Worm (Caenorhabditis elegans) whole organism, L4 larva: ENCODE results near the gene F57B1.6.

Source experiments
- F26F4.8 ChIP-seq: fragments of 200-800 bp; sonication (Bioruptor generic); conservative IDR thresholded peaks from 2 replicates; pipeline ENCODE4 v1.3.6; 2022; ENCODE audit warnings: missing genetic modification characterization, missing compliant biosample characterization
- F37D6.2 ChIP-seq: sonication (generic microtip); optimal IDR thresholded peaks from 2 replicates; lab custom pipeline; 2016; ENCODE audit warnings: mild to moderate bottlenecking, missing genetic modification characterization, missing compliant biosample characterization
- F44E2.7 ChIP-seq: fragments of 200-800 bp; sonication (Bioruptor generic); IDR thresholded peaks from 2 replicates; pipeline ENCODE4 v2.1.2; 2022; ENCODE audit warnings: missing genetic modification characterization, missing compliant biosample characterization
- R02D3.7 ChIP-seq: fragments of 150-350 bp; sonication (generic microtip); optimal IDR thresholded peaks from 3 replicates; lab custom pipeline; 2014; ENCODE audit warnings: missing biosample characterization, missing genetic modification characterization
- T20F7.1 ChIP-seq: fragments of 200-800 bp; sonication (Bioruptor generic); optimal IDR thresholded peaks from 2 replicates; lab custom pipeline; 2018; ENCODE audit warnings: mild to moderate bottlenecking, missing genetic modification characterization, missing compliant biosample characterization
- aha-1 ChIP-seq: fragments of 150-350 bp; peaks from one replicate; lab custom pipeline; 2014; ENCODE audit warnings: missing biosample characterization, missing genetic modification characterization
- ceh-62 ChIP-seq: sonication (generic microtip); optimal IDR thresholded peaks from 2 replicates; lab custom pipeline; 2017; ENCODE audit warnings: missing biosample characterization, missing genetic modification characterization
- cey-2 ChIP-seq: sonication (generic microtip); optimal IDR thresholded peaks from 3 replicates; lab custom pipeline; 2017; ENCODE audit warnings: missing genetic modification characterization, mild to moderate bottlenecking, missing compliant biosample characterization, antibody characterized with exemption, borderline replicate concordance; ENCODE audit not compliant: insufficient read depth
- ctbp-1 ChIP-seq: fragments of 200-800 bp; sonication (Bioruptor generic); IDR thresholded peaks from 2 replicates; pipeline ENCODE4 v1.3.6; 2022; ENCODE audit warnings: missing genetic modification reagents, missing genetic modification characterization, missing compliant biosample characterization
- daf-12 ChIP-seq: fragments of 150-350 bp; optimal IDR thresholded peaks from 2 replicates; lab custom pipeline; 2014; ENCODE audit warnings: missing biosample characterization, missing genetic modification reagents, missing genetic modification characterization
- daf-16 ChIP-seq, 3 experiments: sonication (generic microtip); optimal IDR thresholded peaks; 2 replicates each; lab custom pipeline; 2016 to 2017; ENCODE audit warnings: missing genetic modification characterization in 3 of 3, missing genetic modification reagents in 3 of 3, mild to moderate bottlenecking in 2 of 3, missing compliant biosample characterization in 2 of 3, missing biosample characterization in 1 of 3, moderate library complexity in 1 of 3
- daf-19 ChIP-seq: fragments of 200-800 bp; sonication (Bioruptor generic); conservative IDR thresholded peaks from 2 replicates; pipeline ENCODE4 v1.3.6; 2022; ENCODE audit warnings: missing genetic modification characterization, missing compliant biosample characterization
- daf-8 ChIP-seq: fragments of 200-800 bp; sonication (Bioruptor generic); IDR thresholded peaks from 2 replicates; pipeline ENCODE4 v1.3.6; 2022; ENCODE audit warnings: missing genetic modification characterization, missing compliant biosample characterization
- dmd-6 ChIP-seq: fragments of 200-800 bp; sonication (Bioruptor generic); IDR thresholded peaks from 2 replicates; pipeline ENCODE4 v1.3.6; 2022; ENCODE audit warnings: missing genetic modification reagents, missing genetic modification characterization, missing compliant biosample characterization
- dmd-8 ChIP-seq: fragments of 200-800 bp; sonication (Bioruptor generic); IDR thresholded peaks from 2 replicates; pipeline ENCODE4 v1.3.6; 2022; ENCODE audit warnings: missing genetic modification characterization, missing compliant biosample characterization
- dmd-9 ChIP-seq: fragments of 200-800 bp; sonication (Bioruptor generic); IDR thresholded peaks from 2 replicates; pipeline ENCODE4 v1.3.6; 2022; ENCODE audit warnings: missing genetic modification reagents, missing genetic modification characterization, missing compliant biosample characterization
- duxl-1 ChIP-seq: sonication (generic microtip); optimal IDR thresholded peaks from 2 replicates; lab custom pipeline; 2016; ENCODE audit warnings: mild to moderate bottlenecking, missing genetic modification characterization, moderate library complexity, missing compliant biosample characterization; ENCODE audit not compliant: poor library complexity
- dve-1 ChIP-seq: sonication (generic microtip); optimal IDR thresholded peaks from 2 replicates; lab custom pipeline; 2017; ENCODE audit warnings: antibody characterized with exemption, mild to moderate bottlenecking, missing genetic modification characterization, missing compliant biosample characterization; ENCODE audit not compliant: insufficient read depth
- fkh-10 ChIP-seq: fragments of 150-350 bp; optimal IDR thresholded peaks from 2 replicates; lab custom pipeline; 2014; ENCODE audit warnings: missing biosample characterization, missing genetic modification reagents, missing genetic modification characterization
- fos-1 ChIP-seq: fragments of 150-350 bp; optimal IDR thresholded peaks from 2 replicates; lab custom pipeline; 2014; ENCODE audit warnings: missing biosample characterization, missing genetic modification characterization
- gei-8 ChIP-seq: fragments of 200-800 bp; sonication (Bioruptor generic); optimal IDR thresholded peaks from 2 replicates; lab custom pipeline; 2018; ENCODE audit warnings: mild to moderate bottlenecking, missing genetic modification characterization, missing compliant biosample characterization
- hmg-1.1 ChIP-seq: fragments of 200-800 bp; sonication (Bioruptor generic); IDR thresholded peaks from 2 replicates; pipeline ENCODE4 v1.3.6; 2022; ENCODE audit warnings: missing genetic modification reagents, missing genetic modification characterization, missing compliant biosample characterization
- lim-7 ChIP-seq: fragments of 200-800 bp; sonication (Bioruptor generic); IDR thresholded peaks from 2 replicates; pipeline ENCODE4 v1.3.6; 2022; ENCODE audit warnings: missing genetic modification characterization, missing compliant biosample characterization
- lin-1 ChIP-seq: fragments of 200-800 bp; sonication (Bioruptor generic); IDR thresholded peaks from 2 replicates; pipeline ENCODE4 v1.3.6; 2022; ENCODE audit warnings: missing genetic modification reagents, missing genetic modification characterization, missing compliant biosample characterization
- lin-29 ChIP-seq: fragments of 200-800 bp; sonication (Bioruptor generic); IDR thresholded peaks from 2 replicates; pipeline ENCODE4 v1.3.6; 2022; ENCODE audit warnings: missing genetic modification reagents, missing genetic modification characterization, missing compliant biosample characterization
- madf-5 ChIP-seq, 2 experiments: fragments of 200-800 bp; sonication (Bioruptor generic); IDR thresholded peaks; 2 replicates each; pipeline ENCODE4 v1.3.6; 2022; ENCODE audit warnings: missing compliant biosample characterization in 2 of 2, missing genetic modification characterization in 2 of 2
- madf-9 ChIP-seq: fragments of 200-800 bp; sonication (Bioruptor generic); conservative IDR thresholded peaks from 2 replicates; pipeline ENCODE4 v1.3.6; 2022; ENCODE audit warnings: missing genetic modification reagents, missing genetic modification characterization, missing compliant biosample characterization
- mdl-1 ChIP-seq, 2 experiments: fragments of 150-350 bp in 1 of 2; sonication (generic microtip) in 1 of 2; optimal IDR thresholded peaks; 2 replicates each; lab custom pipeline; 2014 to 2017; ENCODE audit warnings: missing biosample characterization in 2 of 2, missing genetic modification characterization in 2 of 2
- mep-1 ChIP-seq: fragments of 150-350 bp; sonication (generic microtip); optimal IDR thresholded peaks from 3 replicates; lab custom pipeline; 2014; ENCODE audit warnings: missing biosample characterization, missing genetic modification characterization
- mxl-2 ChIP-seq: fragments of 200-800 bp; sonication (Bioruptor generic); conservative IDR thresholded peaks from 2 replicates; pipeline ENCODE4 v1.3.6; 2022; ENCODE audit warnings: missing genetic modification reagents, missing genetic modification characterization, missing compliant biosample characterization
- mxl-3 ChIP-seq: fragments of 200-800 bp; sonication (Bioruptor generic); optimal IDR thresholded peaks from 2 replicates; lab custom pipeline; 2018; ENCODE audit warnings: mild to moderate bottlenecking, missing genetic modification characterization, missing compliant biosample characterization
- nhr-25 ChIP-seq: sonication (generic microtip); optimal IDR thresholded peaks from 2 replicates; lab custom pipeline; 2017; ENCODE audit warnings: missing genetic modification characterization, mild to moderate bottlenecking, missing compliant biosample characterization, antibody characterized with exemption, moderate library complexity, borderline replicate concordance; ENCODE audit not compliant: insufficient read depth
- nhr-28 ChIP-seq: fragments of 150-350 bp; optimal IDR thresholded peaks from 2 replicates; lab custom pipeline; 2014; ENCODE audit warnings: missing biosample characterization, missing genetic modification characterization
- nhr-41 ChIP-seq: fragments of 200-800 bp; sonication (Bioruptor generic); IDR thresholded peaks from 2 replicates; pipeline ENCODE4 v1.3.6; 2022; ENCODE audit warnings: missing genetic modification reagents, missing genetic modification characterization, missing compliant biosample characterization
- nhr-48 ChIP-seq: sonication (generic microtip); optimal IDR thresholded peaks from 2 replicates; lab custom pipeline; 2016; ENCODE audit warnings: mild to moderate bottlenecking, missing genetic modification characterization, missing compliant biosample characterization
- nhr-6 ChIP-seq: fragments of 150-350 bp; optimal IDR thresholded peaks from 2 replicates; lab custom pipeline; 2014; ENCODE audit warnings: missing biosample characterization, missing genetic modification characterization
- nhr-76 ChIP-seq: fragments of 150-350 bp; optimal IDR thresholded peaks from 2 replicates; lab custom pipeline; 2014; ENCODE audit warnings: missing biosample characterization, missing genetic modification characterization
- nhr-77 ChIP-seq: fragments of 150-350 bp; optimal IDR thresholded peaks from 2 replicates; lab custom pipeline; 2014; ENCODE audit warnings: missing biosample characterization, missing genetic modification characterization
- pha-4 ChIP-seq, 2 experiments: fragments of 150-350 bp in 1 of 2; fragments of 200-800 bp in 1 of 2; sonication (Bioruptor generic) in 1 of 2; IDR thresholded peaks in 1 of 2; optimal IDR thresholded peaks in 1 of 2; 2 replicates each; pipeline versions ENCODE4 v1.3.6 to Lab custom; 2014 to 2022; ENCODE audit warnings: missing genetic modification characterization in 2 of 2, missing genetic modification reagents in 2 of 2, missing biosample characterization in 1 of 2, missing compliant biosample characterization in 1 of 2
- tag-97 ChIP-seq: fragments of 200-800 bp; sonication (Bioruptor generic); IDR thresholded peaks from 2 replicates; pipeline ENCODE4 v1.3.6; 2022; ENCODE audit warnings: missing genetic modification characterization, missing compliant biosample characterization
- tra-1 ChIP-seq: fragments of 200-800 bp; sonication (Bioruptor generic); IDR thresholded peaks from 2 replicates; pipeline ENCODE4 v1.3.6; 2022; ENCODE audit warnings: missing genetic modification reagents, missing genetic modification characterization, missing compliant biosample characterization
- unc-130 ChIP-seq: sonication (generic microtip); optimal IDR thresholded peaks from 2 replicates; lab custom pipeline; 2016; ENCODE audit warnings: missing genetic modification reagents, missing genetic modification characterization, missing compliant biosample characterization
- ztf-7 ChIP-seq: fragments of 150-350 bp; optimal IDR thresholded peaks from 2 replicates; lab custom pipeline; 2014; ENCODE audit warnings: missing biosample characterization, missing genetic modification characterization

F57B1.6 gene

ce11 chrV:13202127-13202610 is 7.3 kb upstream of the F57B1.6 start, which contains the start of the genes col-159 and col-160:
Gene col-159, minus strand, starts transcription at chrV:13202177.
Gene col-160, minus strand, starts transcription at chrV:13202189.
- TF ChIP-seq unc-130 (GFP tag; lab: Kevin White, UChicago) (no peak), F44E2.7 (GFP tag; lab: Robert Waterston, UW) (no peak), lin-1 (GFP tag; lab: Robert Waterston, UW) (0 out of 2 replicates have a peak, but pooled peaks have one; percentile 27), tra-1 (GFP tag; lab: Robert Waterston, UW) (peak; percentile 75), nhr-77 (peak; percentile 40), aha-1 (tag; lab: Kevin White, UChicago) (peak; percentile 80), nhr-48 (tag; lab: Kevin White, UChicago) (peak; percentile 12), F26F4.8 (GFP tag; lab: Robert Waterston, UW) (no peak), dve-1 (peak; percentile 23), nhr-28 (tag; lab: Kevin White, UChicago) (peak; percentile 56), R02D3.7 (tag; lab: Kevin White, UChicago) (no peak), hmg-1.1 (no peak), daf-12 (tag; lab: Kevin White, UChicago) (no peak), ctbp-1 (GFP tag; lab: Robert Waterston, UW) (no peak), daf-8 (no peak), cey-2 (tag; lab: Kevin White, UChicago) (peak; percentile 79), nhr-25 (tag; lab: Kevin White, UChicago) (peak; percentile 59), fos-1 (tag; lab: Kevin White, UChicago) (no peak), gei-8 (GFP tag; lab: Kevin White, UChicago) (peak; percentile 28), dmd-6 (peak; percentile 55), daf-19 (GFP tag; lab: Robert Waterston, UW) (no peak), ztf-7 (tag; lab: Kevin White, UChicago) (no peak), mdl-1 (tag; optimal IDR thresholded peaks at IDR 0.05; lab: Kevin White, UChicago) (peak in 1 of 2 experiments; percentile 26), nhr-76 (tag; lab: Kevin White, UChicago) (no peak)

DNA sequence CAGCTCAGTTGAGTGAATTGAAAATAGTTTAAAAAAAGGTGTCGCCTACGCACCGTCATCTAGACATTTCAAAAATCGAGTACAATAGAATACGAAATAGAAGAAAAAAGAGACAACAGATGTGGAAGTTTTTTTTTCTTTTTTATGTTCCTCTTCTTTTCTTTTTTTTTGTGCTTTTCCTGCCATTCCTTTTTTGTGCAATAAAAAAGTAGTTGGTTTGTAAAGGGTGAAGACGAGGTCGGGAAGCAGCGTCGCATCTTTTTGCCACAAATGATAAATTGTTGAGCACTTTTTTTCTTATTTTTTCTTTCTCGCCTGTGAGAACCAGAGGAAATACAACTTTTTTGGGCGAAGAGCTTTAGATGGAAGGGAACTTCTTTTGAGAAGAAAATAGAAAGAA is 2.9 kb upstream of the F57B1.6 start:
- TF ChIP-seq nhr-48 (tag; lab: Kevin White, UChicago) (no peak), fkh-10 (GFP tag; lab: Kevin White, UChicago) (peak; percentile 57)

ce11 chrV:13207426-13207825 is 2.0 kb upstream of the F57B1.6 start, which contains the start of gene F57B1.5:
Gene F57B1.5, plus strand, starts transcription at chrV:13207726.
- TF ChIP-seq madf-9 (no peak), dmd-9 (GFP tag; lab: Robert Waterston, UW) (no peak), ceh-62 (tag; lab: Kevin White, UChicago) (no peak)

DNA sequence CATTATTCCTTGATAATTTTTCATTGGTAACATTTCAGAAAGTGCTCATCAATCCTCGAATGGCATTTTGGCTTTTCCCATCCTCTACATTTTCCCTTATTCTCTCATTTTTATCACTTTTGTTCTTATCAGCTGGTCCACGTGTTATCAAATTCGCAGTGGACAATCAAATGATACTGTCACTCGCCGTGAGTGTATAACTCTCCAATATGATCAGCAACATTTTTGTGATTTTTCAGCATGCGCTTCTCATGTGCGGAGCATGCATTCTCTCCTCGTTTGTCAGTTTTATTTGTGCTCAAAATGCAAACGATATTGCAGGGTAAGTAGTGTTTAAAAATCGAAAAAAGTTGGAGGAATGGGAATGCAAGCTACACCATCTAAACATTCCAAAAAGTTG is 3.1 kb downstream of the F57B1.6 start:
- TF ChIP-seq cey-2 (tag; lab: Kevin White, UChicago): no peak
- no peak for TF ChIP-seq lin-29 (GFP tag; lab: Robert Waterston, UW)
- TF ChIP-seq nhr-41 (GFP tag; lab: Robert Waterston, UW): no peak
- peak; percentile 90 for TF ChIP-seq nhr-6
- no peak for TF ChIP-seq tag-97 (GFP tag; lab: Robert Waterston, UW)
- no peak for TF ChIP-seq ctbp-1 (GFP tag; lab: Robert Waterston, UW)
- TF ChIP-seq dve-1: no peak
- TF ChIP-seq nhr-28 (tag; lab: Kevin White, UChicago): peak; percentile 90
- TF ChIP-seq mxl-3 (GFP tag; lab: Kevin White, UChicago): no peak
- TF ChIP-seq madf-5 (GFP tag; IDR thresholded peaks at IDR 0.05; lab: Robert Waterston, UW): no peak
- TF ChIP-seq pha-4 (GFP tag; IDR thresholded peaks at IDR 0.05; lab: Robert Waterston, UW): no peak
- no peak for TF ChIP-seq pha-4 (tag; optimal IDR thresholded peaks at IDR 0.05; lab: Kevin White, UChicago)
- no peak for TF ChIP-seq mep-1 (tag; lab: Kevin White, UChicago)
- peak; percentile 46; the same call in 1 of the 2 replicates for TF ChIP-seq lin-1 (GFP tag; lab: Robert Waterston, UW)
- no peak for TF ChIP-seq T20F7.1 (GFP tag; lab: Kevin White, UChicago)
- TF ChIP-seq nhr-48 (tag; lab: Kevin White, UChicago): peak; percentile 61
- peak; percentile 99 for TF ChIP-seq mxl-2 (GFP tag; lab: Robert Waterston, UW)
- TF ChIP-seq dmd-8 (GFP tag; lab: Robert Waterston, UW): no peak
- no peak for TF ChIP-seq duxl-1 (tag; lab: Kevin White, UChicago)
- no peak for TF ChIP-seq lim-7 (GFP tag; lab: Robert Waterston, UW)
- no peak for TF ChIP-seq daf-16 (GFP tag; optimal IDR thresholded peaks at IDR 0.05; lab: Kevin White, UChicago)
- peak; percentile 92 for TF ChIP-seq daf-16 (tag; optimal IDR thresholded peaks at IDR 0.05; lab: Kevin White, UChicago)
- TF ChIP-seq R02D3.7 (tag; lab: Kevin White, UChicago): no peak
- no peak for TF ChIP-seq F37D6.2 (tag; lab: Kevin White, UChicago)
- TF ChIP-seq nhr-76 (tag; lab: Kevin White, UChicago): no peak
